Fruit fly (Drosophila melanogaster) whole organism, embryonic: ENCODE measurements around the gene CG15643.

Experiments used
- Ada2b ChIP-seq: fragments of 200-800 bp; sonication (Bioruptor generic); IDR thresholded peaks from 2 replicates; pipeline ENCODE4 v1.3.6; 2022; ENCODE audit warnings: missing biosample characterization, missing genetic modification characterization
- Atf6 ChIP-seq: fragments of 200-800 bp; sonication (Bioruptor generic); IDR thresholded peaks from 2 replicates; pipeline ENCODE4 v1.3.6; 2022; ENCODE audit warnings: missing biosample characterization, missing genetic modification characterization
- Blimp-1 ChIP-seq: fragments of 200-800 bp; sonication (Bioruptor generic); optimal IDR thresholded peaks from 3 replicates; lab custom pipeline; 2018; ENCODE audit warnings: missing biosample characterization, missing genetic modification characterization, mild to moderate bottlenecking, moderate library complexity, missing genetic modification reagents
- BtbVII ChIP-seq: fragments of 200-800 bp; sonication (Bioruptor generic); optimal IDR thresholded peaks from 3 replicates; lab custom pipeline; 2017; ENCODE audit warnings: missing biosample characterization, mild to moderate bottlenecking, missing genetic modification characterization
- CG10321 ChIP-seq: fragments of 200-800 bp; sonication (Bioruptor generic); IDR thresholded peaks from 2 replicates; pipeline ENCODE4 v1.3.6; 2022; ENCODE audit warnings: missing biosample characterization, missing genetic modification characterization
- CG10654 ChIP-seq: fragments of 200-800 bp; sonication (Bioruptor generic); optimal IDR thresholded peaks from 2 replicates; lab custom pipeline; 2016; ENCODE audit warnings: missing biosample characterization, missing genetic modification characterization
- CG11247 ChIP-seq: fragments of 200-800 bp; sonication (Bioruptor generic); IDR thresholded peaks from 2 replicates; pipeline ENCODE4 v1.3.6; 2022; ENCODE audit warnings: missing biosample characterization, missing genetic modification characterization
- CG12071 ChIP-seq: fragments of 200-800 bp; sonication (Bioruptor generic); optimal IDR thresholded peaks from 3 replicates; lab custom pipeline; 2018; ENCODE audit warnings: missing biosample characterization, mild to moderate bottlenecking, missing genetic modification characterization
- CG12391 ChIP-seq: fragments of 200-800 bp; sonication (Bioruptor generic); optimal IDR thresholded peaks from 3 replicates; lab custom pipeline; 2018; ENCODE audit warnings: missing biosample characterization, mild to moderate bottlenecking, missing genetic modification characterization, moderate library complexity
- CG14014 ChIP-seq: fragments of 200-800 bp; sonication (Bioruptor generic); IDR thresholded peaks from 2 replicates; pipeline ENCODE4 v1.3.6; 2022; ENCODE audit warnings: missing biosample characterization, missing genetic modification characterization
- CG15011 ChIP-seq: fragments of 200-800 bp; sonication (Bioruptor generic); optimal IDR thresholded peaks from 3 replicates; lab custom pipeline; 2018; ENCODE audit warnings: missing biosample characterization, mild to moderate bottlenecking, missing genetic modification characterization
- CG1603 ChIP-seq: fragments of 200-800 bp; sonication (Bioruptor generic); optimal IDR thresholded peaks from 2 replicates; lab custom pipeline; 2019; ENCODE audit warnings: missing biosample characterization, mild to moderate bottlenecking, missing genetic modification characterization, moderate library complexity
- CG17385 ChIP-seq: fragments of 200-800 bp; sonication (Bioruptor generic); optimal IDR thresholded peaks from 3 replicates; lab custom pipeline; 2018; ENCODE audit warnings: missing biosample characterization, mild to moderate bottlenecking, missing genetic modification characterization
- CG18476 ChIP-seq: fragments of 200-800 bp; sonication (Bioruptor generic); optimal IDR thresholded peaks from 2 replicates; lab custom pipeline; 2016; ENCODE audit warnings: missing biosample characterization, mild to moderate bottlenecking, missing genetic modification characterization
- CG2202 ChIP-seq: fragments of 200-800 bp; sonication (Bioruptor generic); optimal IDR thresholded peaks from 2 replicates; lab custom pipeline; 2018; ENCODE audit warnings: missing biosample characterization, mild to moderate bottlenecking, missing genetic modification characterization
- CG2712 ChIP-seq: fragments of 200-800 bp; optimal IDR thresholded peaks from 3 replicates; lab custom pipeline; 2019; ENCODE audit warnings: missing biosample characterization, mild to moderate bottlenecking, missing genetic modification characterization, moderate library complexity
- CG2889 ChIP-seq: fragments of 200-800 bp; sonication (Bioruptor generic); IDR thresholded peaks from 3 replicates; pipeline ENCODE4 v1.3.6; 2022; ENCODE audit warnings: missing biosample characterization, missing genetic modification characterization
- CG32532 ChIP-seq: fragments of 200-800 bp; sonication (Bioruptor generic); IDR thresholded peaks from 2 replicates; pipeline ENCODE4 v1.3.6; 2022; ENCODE audit warnings: missing biosample characterization, missing genetic modification characterization
- CG32772 ChIP-seq: fragments of 200-800 bp; sonication (Bioruptor generic); IDR thresholded peaks from 2 replicates; pipeline ENCODE4 v1.3.6; 2022; ENCODE audit warnings: missing biosample characterization, missing genetic modification characterization
- CG4282 ChIP-seq: fragments of 200-800 bp; sonication (Bioruptor generic); optimal IDR thresholded peaks from 2 replicates; lab custom pipeline; 2016; ENCODE audit warnings: missing biosample characterization, missing genetic modification characterization
- CG9797 ChIP-seq: fragments of 200-800 bp; sonication (Bioruptor generic); optimal IDR thresholded peaks from 3 replicates; lab custom pipeline; 2018; ENCODE audit warnings: missing biosample characterization, mild to moderate bottlenecking, missing genetic modification characterization
- CG9817 ChIP-seq: fragments of 200-800 bp; sonication (Bioruptor generic); optimal IDR thresholded peaks from 2 replicates; lab custom pipeline; 2018; ENCODE audit warnings: missing biosample characterization, mild to moderate bottlenecking, missing genetic modification characterization, moderate library complexity
- D ChIP-seq, 2 experiments: fragments of 200-800 bp in 1 of 2; fragments of >200 bp in 1 of 2; sonication (Bioruptor generic) in 1 of 2; optimal IDR thresholded peaks; 2 replicates in 1 of 2; 3 replicates in 1 of 2; lab custom pipeline; 2017; ENCODE audit warnings: mild to moderate bottlenecking in 1 of 2, missing biosample characterization in 1 of 2, missing genetic modification characterization in 1 of 2, missing genetic modification reagents in 1 of 2
- HLH3B ChIP-seq: fragments of 200-800 bp; sonication (Bioruptor generic); IDR thresholded peaks from 2 replicates; pipeline ENCODE4 v1.3.6; 2022; ENCODE audit warnings: missing biosample characterization, missing genetic modification characterization
- Hr3 ChIP-seq: fragments of 200-800 bp; sonication (Bioruptor generic); optimal IDR thresholded peaks from 3 replicates; lab custom pipeline; 2016; ENCODE audit warnings: missing biosample characterization, missing genetic modification characterization
- MTF-1 ChIP-seq: fragments of 200-800 bp; sonication (Bioruptor generic); optimal IDR thresholded peaks from 2 replicates; lab custom pipeline; 2018; ENCODE audit warnings: missing biosample characterization, mild to moderate bottlenecking, missing genetic modification characterization, borderline replicate concordance
- Max ChIP-seq: fragments of 200-800 bp; sonication (Bioruptor generic); optimal IDR thresholded peaks from 2 replicates; lab custom pipeline; 2016; ENCODE audit warnings: missing biosample characterization, mild to moderate bottlenecking, missing genetic modification characterization
- TFAM ChIP-seq: fragments of 200-800 bp; sonication (Bioruptor generic); optimal IDR thresholded peaks from 2 replicates; lab custom pipeline; 2017; ENCODE audit warnings: missing biosample characterization, missing genetic modification characterization, inconsistent platforms
- bab2 ChIP-seq: fragments of 200-800 bp; sonication (Bioruptor generic); optimal IDR thresholded peaks from 2 replicates; lab custom pipeline; 2016; ENCODE audit warnings: missing biosample characterization, missing genetic modification characterization
- cad ChIP-seq: fragments of >200 bp; optimal IDR thresholded peaks from 2 replicates; lab custom pipeline; 2017; ENCODE audit warnings: missing biosample characterization, missing genetic modification characterization
- chn ChIP-seq: fragments of 200-800 bp; sonication (Bioruptor generic); optimal IDR thresholded peaks from 2 replicates; lab custom pipeline; 2016; ENCODE audit warnings: missing biosample characterization, missing genetic modification characterization
- ci ChIP-seq: fragments of 200-800 bp; sonication (Bioruptor generic); IDR thresholded peaks from 3 replicates; pipeline ENCODE4 v1.3.6; 2022; ENCODE audit warnings: missing biosample characterization, missing genetic modification characterization
- danr ChIP-seq: fragments of 200-800 bp; sonication (Bioruptor generic); IDR thresholded peaks from 2 replicates; pipeline ENCODE4 v1.3.6; 2022; ENCODE audit warnings: missing biosample characterization, missing genetic modification characterization
- dysf ChIP-seq: fragments of 200-800 bp; sonication (Bioruptor generic); IDR thresholded peaks from 3 replicates; pipeline ENCODE4 v1.3.6; 2022; ENCODE audit warnings: missing biosample characterization, missing genetic modification characterization
- eyg ChIP-seq: fragments of 200-800 bp; sonication (Bioruptor generic); optimal IDR thresholded peaks from 3 replicates; lab custom pipeline; 2016; ENCODE audit warnings: missing biosample characterization, missing genetic modification characterization
- hbn ChIP-seq: fragments of 200-800 bp; sonication (Bioruptor generic); IDR thresholded peaks from 2 replicates; pipeline ENCODE4 v1.3.6; 2022; ENCODE audit warnings: missing biosample characterization, missing genetic modification characterization; ENCODE audit not compliant: partially characterized antibody
- mam ChIP-seq: fragments of 200-800 bp; sonication (Bioruptor generic); optimal IDR thresholded peaks from 3 replicates; lab custom pipeline; 2016; ENCODE audit warnings: missing biosample characterization, missing genetic modification characterization
- peb ChIP-seq: fragments of 200-800 bp; sonication (Bioruptor generic); IDR thresholded peaks from 2 replicates; pipeline ENCODE4 v1.3.6; 2022; ENCODE audit warnings: missing biosample characterization, missing genetic modification characterization
- pnt ChIP-seq: fragments of 200-800 bp; sonication (Bioruptor generic); optimal IDR thresholded peaks from 3 replicates; lab custom pipeline; 2016; ENCODE audit warnings: missing biosample characterization, missing genetic modification characterization
- psq ChIP-seq: fragments of 200-800 bp; sonication (Bioruptor generic); optimal IDR thresholded peaks from 2 replicates; lab custom pipeline; 2017; ENCODE audit warnings: missing biosample characterization, missing genetic modification characterization
- rib ChIP-seq: fragments of 200-800 bp; sonication (Bioruptor generic); IDR thresholded peaks from 2 replicates; pipeline ENCODE4 v1.3.6; 2022; ENCODE audit warnings: missing biosample characterization, missing genetic modification characterization
- sens-2 ChIP-seq: fragments of 200-800 bp; sonication (Bioruptor generic); IDR thresholded peaks from 2 replicates; pipeline ENCODE4 v1.3.6; 2022; ENCODE audit warnings: missing biosample characterization, missing genetic modification characterization
- seq ChIP-seq: fragments of 200-800 bp; sonication (Bioruptor generic); IDR thresholded peaks from 2 replicates; pipeline ENCODE4 v1.3.6; 2022; ENCODE audit warnings: missing biosample characterization, missing genetic modification characterization
- tgo ChIP-seq: fragments of 200-800 bp; sonication (Bioruptor generic); IDR thresholded peaks from 3 replicates; pipeline ENCODE4 v1.3.6; 2022; ENCODE audit warnings: missing biosample characterization, missing genetic modification characterization
- tll ChIP-seq, 2 experiments: fragments of 200-800 bp in 1 of 2; fragments of >200 bp in 1 of 2; sonication (Bioruptor generic) in 1 of 2; optimal IDR thresholded peaks; 2 replicates each; lab custom pipeline; 2017 to 2019; ENCODE audit warnings: missing biosample characterization in 2 of 2, missing genetic modification characterization in 2 of 2, mild to moderate bottlenecking in 1 of 2, moderate library complexity in 1 of 2
- zen2 ChIP-seq: fragments of 200-800 bp; sonication (Bioruptor generic); IDR thresholded peaks from 3 replicates; pipeline ENCODE4 v1.3.6; 2022; ENCODE audit warnings: missing biosample characterization, missing genetic modification characterization; ENCODE audit not compliant: partially characterized antibody

The CG15643 gene

DNA sequence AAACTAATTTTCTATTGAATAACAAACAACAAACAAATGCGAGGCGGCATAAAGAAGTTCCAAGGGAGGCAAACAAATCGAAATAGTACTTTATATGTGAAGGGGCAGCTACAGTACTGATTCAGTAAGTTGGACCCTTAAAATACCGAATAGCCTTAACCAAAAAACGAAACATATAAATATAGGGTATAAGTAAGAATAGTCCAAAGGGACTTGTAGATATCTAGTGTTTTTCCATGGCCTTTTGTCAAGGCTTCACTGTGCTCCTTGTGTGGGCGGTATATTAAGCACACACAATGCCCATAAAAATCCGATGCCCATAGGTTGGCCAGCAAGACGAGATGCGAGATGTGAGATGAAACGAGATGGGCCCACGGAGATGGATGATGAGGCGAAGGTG lies 39.9 kb downstream of the CG15643 start (continued):
- no peak for TF ChIP-seq CG9797 (GFP tag; lab: Kevin White, UChicago)
- TF ChIP-seq hbn (GFP tag; lab: Robert Waterston, UW): no peak
- no peak for TF ChIP-seq eyg
- no peak for TF ChIP-seq TFAM (GFP tag; lab: Kevin White, UChicago)
- no peak for TF ChIP-seq Max (GFP tag; lab: Kevin White, UChicago)
- no peak for TF ChIP-seq CG10321 (GFP tag; lab: Robert Waterston, UW)
- peak; percentile 65 for TF ChIP-seq CG32532 (GFP tag; lab: Robert Waterston, UW)
- TF ChIP-seq pnt: no peak
- TF ChIP-seq psq (GFP tag; lab: Kevin White, UChicago): no peak
- peak; percentile 44 for TF ChIP-seq CG9817
- peak; percentile 56 for TF ChIP-seq CG1603 (tag; lab: Kevin White, UChicago)
- peak; percentile 41 for TF ChIP-seq mam
- TF ChIP-seq D (optimal IDR thresholded peaks at IDR 0.05; lab: Kevin White, UChicago): no peak
- TF ChIP-seq D (GFP tag; optimal IDR thresholded peaks at IDR 0.05; lab: Kevin White, UChicago): no peak
- peak; percentile 60 for TF ChIP-seq Ada2b
- no peak for TF ChIP-seq CG11247
- TF ChIP-seq cad (GFP tag; lab: Kevin White, UChicago): no peak
- no peak for TF ChIP-seq Hr3 (GFP tag; lab: Kevin White, UChicago)
- TF ChIP-seq zen2 (GFP tag; lab: Robert Waterston, UW): no peak
- TF ChIP-seq CG2202 (tag; lab: Kevin White, UChicago): no peak
- TF ChIP-seq tll (GFP tag; optimal IDR thresholded peaks at IDR 0.05; lab: Kevin White, UChicago): no peak
- TF ChIP-seq CG4282 (GFP tag; lab: Kevin White, UChicago): no peak
- no peak for TF ChIP-seq Atf6 (GFP tag; lab: Robert Waterston, UW)
- TF ChIP-seq CG15011: no peak
- TF ChIP-seq CG32772 (GFP tag; lab: Robert Waterston, UW): 0 out of 2 replicates have a peak, but pooled peaks have one; percentile 12
- TF ChIP-seq dysf (GFP tag; lab: Robert Waterston, UW): peak; percentile 67
- 0 out of 2 replicates have a peak, but pooled peaks have one; percentile 20 for TF ChIP-seq sens-2 (GFP tag; lab: Robert Waterston, UW)
- TF ChIP-seq danr: peak; percentile 30; the same call in 1 of the 2 replicates
- TF ChIP-seq rib (GFP tag; lab: Robert Waterston, UW): no peak
- TF ChIP-seq CG18476 (GFP tag; lab: Kevin White, UChicago): no peak
- no peak for TF ChIP-seq MTF-1
- no peak for TF ChIP-seq CG10654 (GFP tag; lab: Kevin White, UChicago)
- TF ChIP-seq ci (GFP tag; lab: Robert Waterston, UW): peak; percentile 79
- peak; percentile 47; the same call in 1 of the 3 replicates for TF ChIP-seq tgo (GFP tag; lab: Robert Waterston, UW)
- TF ChIP-seq chn (GFP tag; lab: Kevin White, UChicago): no peak
- peak; percentile 20 for TF ChIP-seq CG2712 (tag; lab: Kevin White, UChicago)
- TF ChIP-seq seq (GFP tag; lab: Robert Waterston, UW): no peak
- TF ChIP-seq HLH3B (GFP tag; lab: Robert Waterston, UW): peak; percentile 53; the same call in 1 of the 2 replicates
- TF ChIP-seq CG14014: 0 out of 2 replicates have a peak, but pooled peaks have one; percentile 29
- no peak for TF ChIP-seq bab2 (GFP tag; lab: Kevin White, UChicago)
- TF ChIP-seq BtbVII (GFP tag; lab: Kevin White, UChicago): no peak
- peak; percentile 41 for TF ChIP-seq Blimp-1 (GFP tag; lab: Kevin White, UChicago)
- no peak for TF ChIP-seq peb (GFP tag; lab: Robert Waterston, UW)
- no peak for TF ChIP-seq CG2889
- peak; percentile 17 for TF ChIP-seq CG12071 (GFP tag; lab: Kevin White, UChicago)
- peak; percentile 37 for TF ChIP-seq CG12391 (tag; lab: Kevin White, UChicago)
- peak; percentile 26 for TF ChIP-seq CG17385 (GFP tag; lab: Kevin White, UChicago)
